Worm (Caenorhabditis elegans): ENCODE results near the gene ech-1.1.

- TF ChIP-seq nhr-77 (tag; optimal IDR thresholded peaks at IDR 0.05) (no peak), ceh-9 (tag; optimal IDR thresholded peaks at IDR 0.05) (no peak), mdl-1 (tag; optimal IDR thresholded peaks at IDR 0.05) (no peak), unc-62 (GFP tag; optimal IDR thresholded peaks at IDR 0.05) (no peak), lsy-12 (tag; optimal IDR thresholded peaks at IDR 0.05) (no peak), nhr-11 (tag; optimal IDR thresholded peaks at IDR 0.05) (no peak), pqm-1 (tag; optimal IDR thresholded peaks at IDR 0.05) (no peak)
These were observed 45.6 kb upstream of the ech-1.1 start, which contains the start of gene srh-257 for ce11 chrV:15406928-15407327.

All from whole organism, L3 larva.